Worm (Caenorhabditis elegans): Measurements from ENCODE around the gene try-9.

- TF ChIP-seq pqm-1 (tag; optimal IDR thresholded peaks at IDR 0.05) (no peak), hlh-6 (tag; optimal IDR thresholded peaks at IDR 0.05) (no peak), ceh-18 (tag; optimal IDR thresholded peaks at IDR 0.05) (no peak), nhr-11 (tag; optimal IDR thresholded peaks at IDR 0.05) (no peak), ceh-31 (tag; optimal IDR thresholded peaks at IDR 0.05) (no peak), ceh-2 (tag; optimal IDR thresholded peaks at IDR 0.05) (no peak), nhr-232 (tag; optimal IDR thresholded peaks at IDR 0.05) (no peak), npax-4 (tag; optimal IDR thresholded peaks at IDR 0.05) (no peak), C08G9.2 (tag; optimal IDR thresholded peaks at IDR 0.05) (no peak), ztf-16 (tag; optimal IDR thresholded peaks at IDR 0.05) (no peak), C38D4.7 (GFP tag; optimal IDR thresholded peaks at IDR 0.05) (no peak)
Observed at ce11 chrII:4322871-4323270, 45.2 kb upstream of the try-9 start, which contains the start of gene H20J04.6.

Data from whole organism, late embryonic.